Fruit fly (Drosophila melanogaster) whole organism: ENCODE measurements around the gene CG43057.

ENCODE experiments used
- CG8478 ChIP-seq: fragments of >200 bp; optimal IDR thresholded peaks from 2 replicates; lab custom pipeline; 2018; ENCODE audit warnings: inconsistent platforms
- Dll ChIP-seq: fragments of >200 bp; optimal IDR thresholded peaks from 2 replicates; lab custom pipeline; 2017
- EcR ChIP-seq, 2 experiments: fragments of >200 bp; optimal IDR thresholded peaks; 2 replicates each; lab custom pipeline; 2017; ENCODE audit warnings: missing biosample characterization in 2 of 2, missing genetic modification characterization in 2 of 2, missing genetic modification reagents in 2 of 2
- pan ChIP-seq: fragments of >200 bp; optimal IDR thresholded peaks from 2 replicates; lab custom pipeline; 2017
- usp ChIP-seq: fragments of >200 bp; optimal IDR thresholded peaks from 2 replicates; lab custom pipeline; 2017; ENCODE audit warnings: missing biosample characterization, missing genetic modification characterization, mixed read lengths

- no peak for TF ChIP-seq pan
- no peak for TF ChIP-seq usp
- TF ChIP-seq CG8478 (lab: Kevin White, UChicago): no peak
- no peak for TF ChIP-seq EcR (GFP tag; optimal IDR thresholded peaks at IDR 0.05; lab: Kevin White, UChicago)
- no peak for TF ChIP-seq Dll (lab: Kevin White, UChicago)
These were observed 1.6 kb downstream of the CG43057 start, which contains the start of gene CG14277 for dm6 chr2L:8242186-8242585.
